Worm (Caenorhabditis elegans): Measurements from ENCODE around the gene gst-21.

Gene gst-21

DNA sequence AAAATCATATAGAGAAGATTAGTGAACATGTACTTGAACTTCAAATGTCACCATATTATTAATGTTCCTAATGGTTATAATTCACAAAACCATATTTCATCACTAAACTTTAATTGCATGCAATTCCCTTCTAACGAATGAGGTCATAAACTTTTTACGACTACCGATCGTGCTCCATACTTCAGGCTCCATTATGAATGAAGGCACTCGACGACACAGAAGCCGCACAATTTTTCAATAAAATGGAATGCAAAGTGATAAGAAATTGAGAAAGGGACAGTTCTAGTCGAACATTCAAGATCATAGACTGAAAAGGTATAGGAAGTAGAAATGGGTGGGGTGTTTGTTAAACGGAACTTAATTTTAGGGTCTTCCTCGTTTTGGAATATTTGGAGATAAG lies 24.3 kb upstream of the gst-21 start:
- TF ChIP-seq aha-1 (tag) (no peak), pqm-1 (tag; optimal IDR thresholded peaks at IDR 0.05) (peak; percentile 55), Y48G9A.11 (GFP tag; IDR thresholded peaks at IDR 0.05) (no peak), mep-1 (tag; optimal IDR thresholded peaks at IDR 0.05) (no peak), unc-62 (GFP tag; optimal IDR thresholded peaks at IDR 0.05 in 1 of 2) (peak in 1 of 2 experiments; percentile 70), unc-62 (tag; optimal IDR thresholded peaks at IDR 0.05) (no peak), dmd-6 (GFP tag; IDR thresholded peaks at IDR 0.05) (peak; percentile 37; the same call in 1 of the 2 replicates), php-3 (GFP tag; IDR thresholded peaks at IDR 0.05) (0 out of 2 replicates have a peak, but pooled peaks have one; percentile 13), ZK546.5 (tag; optimal IDR thresholded peaks at IDR 0.05) (no peak)

DNA sequence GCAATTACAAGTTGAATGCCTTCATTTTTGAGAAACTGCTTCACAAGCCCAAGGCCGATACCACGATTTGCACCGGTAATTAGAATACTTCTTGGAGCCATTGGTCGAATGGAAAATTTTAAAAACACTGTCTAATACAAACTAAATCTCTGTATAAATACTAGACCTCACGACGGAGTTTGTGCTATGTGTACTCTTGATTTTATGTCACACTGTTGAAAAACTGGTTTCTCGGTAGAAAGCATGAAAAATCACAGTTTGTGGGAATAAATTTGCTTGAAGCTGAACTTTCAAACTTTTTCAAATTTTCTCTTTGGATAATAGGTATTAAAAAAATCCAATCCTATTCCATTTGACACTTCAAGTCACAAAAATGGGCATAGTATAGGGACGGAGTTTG lies 23.8 kb upstream of the gst-21 start, which contains the start of gene ZK697.14:
ZK697.14 (minus strand) TSS at position 101 of the 400 bp plus-strand sequence.
- TF ChIP-seq mep-1 (tag; optimal IDR thresholded peaks at IDR 0.05) (no peak), fkh-10 (GFP tag; optimal IDR thresholded peaks at IDR 0.05) (no peak), mes-2 (tag; optimal IDR thresholded peaks at IDR 0.05; ENCODE audit: poor library complexity, severe bottlenecking) (no peak), F44E2.7 (GFP tag; IDR thresholded peaks at IDR 0.05) (no peak), T26A8.4 (GFP tag; IDR thresholded peaks at IDR 0.05) (no peak), Y105C5A.15 (GFP tag; IDR thresholded peaks at IDR 0.05) (no peak), pqm-1 (tag; optimal IDR thresholded peaks at IDR 0.05) (no peak), mxl-2 (GFP tag; conservative IDR thresholded peaks at IDR 0.05) (no peak)

DNA sequence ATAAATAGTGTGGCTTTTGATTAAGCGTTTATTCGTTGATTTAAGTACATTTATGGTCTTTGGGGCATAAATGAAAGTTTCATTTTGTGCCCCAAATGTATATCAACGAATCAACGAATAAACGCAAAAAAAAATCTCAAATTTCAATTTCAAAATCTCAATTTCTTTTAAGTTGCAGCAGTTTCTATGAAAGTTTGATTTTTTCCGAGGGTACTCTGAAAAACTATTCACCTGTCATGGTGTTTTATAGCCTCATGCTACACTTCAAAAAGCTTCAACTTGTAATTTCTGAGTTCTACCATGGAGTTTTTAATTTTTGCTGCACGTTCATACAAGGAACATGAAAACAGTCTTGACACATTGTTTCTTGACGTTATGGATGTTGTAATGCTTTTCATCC lies 20.7 kb upstream of the gst-21 start, which contains the start of gene ZK697.1:
ZK697.1 (plus strand) TSS at position 301 of the 400 bp plus-strand sequence.
- TF ChIP-seq nhr-102 (tag; optimal IDR thresholded peaks at IDR 0.05) (no peak), dmd-8 (GFP tag; IDR thresholded peaks at IDR 0.05) (no peak), fos-1 (tag; optimal IDR thresholded peaks at IDR 0.05) (no peak), snpc-4 (tag; optimal IDR thresholded peaks at IDR 0.05) (no peak), tag-97 (GFP tag; IDR thresholded peaks at IDR 0.05) (no peak), Y75B8A.6 (GFP tag; IDR thresholded peaks at IDR 0.05) (no peak), F44E2.7 (GFP tag; IDR thresholded peaks at IDR 0.05) (no peak)

DNA sequence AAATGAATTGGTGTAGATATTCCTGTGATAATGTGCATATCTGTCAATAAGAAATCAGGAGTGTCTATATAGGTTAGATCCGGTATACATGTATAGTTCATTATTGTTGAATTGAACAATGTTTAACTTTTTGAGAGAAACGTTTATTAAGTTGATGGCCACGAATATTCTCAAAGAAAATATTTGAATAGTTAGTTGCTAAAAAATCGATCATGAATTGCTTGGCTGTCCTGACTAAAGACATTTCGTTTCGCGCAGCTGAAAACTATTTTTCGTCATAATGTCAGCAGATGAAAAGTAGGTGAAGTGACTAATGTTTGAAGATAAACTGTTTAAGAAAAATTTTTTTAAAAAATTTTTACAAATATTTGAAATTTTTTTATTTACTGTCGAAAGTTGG lies 19.6 kb upstream of the gst-21 start, which contains the start of gene srh-199:
srh-199 (minus strand) TSS at position 101 of the 400 bp plus-strand sequence.
- TF ChIP-seq mxl-2 (GFP tag; conservative IDR thresholded peaks at IDR 0.05) (no peak), dmd-6 (GFP tag; IDR thresholded peaks at IDR 0.05) (no peak), aly-2 (tag; optimal IDR thresholded peaks at IDR 0.05) (no peak), nhr-111 (GFP tag; optimal IDR thresholded peaks at IDR 0.05) (no peak), hmg-1.1 (GFP tag; IDR thresholded peaks at IDR 0.05) (no peak), unc-130 (GFP tag; optimal IDR thresholded peaks at IDR 0.05) (no peak), ztf-7 (tag; optimal IDR thresholded peaks at IDR 0.05) (no peak), mdl-1 (tag; optimal IDR thresholded peaks at IDR 0.05) (no peak), ZK546.5 (tag; optimal IDR thresholded peaks at IDR 0.05) (no peak), lin-39 (tag; optimal IDR thresholded peaks at IDR 0.05) (no peak), daf-16 (GFP tag; optimal IDR thresholded peaks at IDR 0.05) (no peak), daf-16 (tag; optimal IDR thresholded peaks at IDR 0.05) (no peak), spr-1 (tag; optimal IDR thresholded peaks at IDR 0.05) (no peak), ZK337.2 (GFP tag; IDR thresholded peaks at IDR 0.05) (no peak), ceh-32 (tag; optimal IDR thresholded peaks at IDR 0.05; ENCODE audit: poor library complexity) (no peak), lim-7 (GFP tag; IDR thresholded peaks at IDR 0.05) (no peak), nhr-77 (tag; optimal IDR thresholded peaks at IDR 0.05) (no peak), Y48G9A.11 (GFP tag; IDR thresholded peaks at IDR 0.05) (no peak)

DNA sequence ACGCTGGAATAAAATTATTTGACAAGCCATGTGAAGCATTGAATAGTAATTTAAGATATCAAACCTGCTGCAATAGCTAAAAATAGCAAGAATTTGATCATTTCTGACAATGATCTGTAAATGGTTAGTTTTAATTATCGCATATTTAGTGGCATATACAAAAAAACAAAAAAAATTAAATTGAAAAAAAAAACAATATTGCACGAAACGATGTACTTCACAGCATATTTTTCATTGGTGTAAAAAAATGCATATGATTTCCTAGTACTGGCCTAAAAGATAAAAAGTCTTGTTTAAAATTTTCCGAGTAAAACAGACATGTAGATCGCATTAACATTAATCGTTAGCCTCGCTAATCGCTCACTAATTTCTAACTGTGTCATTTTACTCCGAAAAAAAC lies 17.2 kb upstream of the gst-21 start, which contains the start of gene ZK697.8:
ZK697.8 (minus strand) TSS at position 101 of the 400 bp plus-strand sequence.
- TF ChIP-seq Y105C5A.15 (GFP tag; IDR thresholded peaks at IDR 0.05): no peak
- TF ChIP-seq daf-19 (GFP tag; conservative IDR thresholded peaks at IDR 0.05): no peak
- TF ChIP-seq unc-62 (GFP tag; optimal IDR thresholded peaks at IDR 0.05 in 1 of 2): no peak
- no peak for TF ChIP-seq unc-62 (tag; optimal IDR thresholded peaks at IDR 0.05)
- TF ChIP-seq ces-1 (GFP tag; optimal IDR thresholded peaks at IDR 0.05): no peak
- TF ChIP-seq fkh-10 (GFP tag; optimal IDR thresholded peaks at IDR 0.05): no peak
- TF ChIP-seq dmd-8 (GFP tag; IDR thresholded peaks at IDR 0.05): no peak
- no peak for TF ChIP-seq egl-27 (tag; optimal IDR thresholded peaks at IDR 0.05)
- TF ChIP-seq fos-1 (tag; optimal IDR thresholded peaks at IDR 0.05): no peak
- no peak for TF ChIP-seq daf-12 (tag; optimal IDR thresholded peaks at IDR 0.05)
- no peak for TF ChIP-seq daf-16 (GFP tag; optimal IDR thresholded peaks at IDR 0.05)
- no peak for TF ChIP-seq daf-16 (tag; optimal IDR thresholded peaks at IDR 0.05)
- no peak for TF ChIP-seq snpc-1.2 (GFP tag; IDR thresholded peaks at IDR 0.05)
- TF ChIP-seq dve-1 (tag; optimal IDR thresholded peaks at IDR 0.05; ENCODE audit: insufficient read depth): no peak
